Worm (Caenorhabditis elegans) whole organism, L4 larva: ENCODE data around the gene irg-5.
A peak's percentile ranks its signal among the peaks of the same experiment; 100 is the strongest.

Experiments used
- F49E8.2 ChIP-seq: sonication (generic microtip); optimal IDR thresholded peaks from 2 replicates; lab custom pipeline; 2016; ENCODE audit warnings: missing compliant biosample characterization, mild to moderate bottlenecking, missing genetic modification characterization, borderline replicate concordance
- ceh-28 ChIP-seq: fragments of 150-350 bp; optimal IDR thresholded peaks from 2 replicates; lab custom pipeline; 2014; ENCODE audit warnings: missing biosample characterization, missing genetic modification reagents, missing genetic modification characterization
- ceh-62 ChIP-seq: sonication (generic microtip); optimal IDR thresholded peaks from 2 replicates; lab custom pipeline; 2017; ENCODE audit warnings: missing biosample characterization, missing genetic modification characterization
- ces-1 ChIP-seq: fragments of 150-350 bp; sonication (generic microtip); optimal IDR thresholded peaks from 4 replicates; lab custom pipeline; 2014; ENCODE audit warnings: missing biosample characterization, missing genetic modification reagents, missing genetic modification characterization
- jun-1 ChIP-seq: fragments of 150-350 bp; optimal IDR thresholded peaks from 2 replicates; lab custom pipeline; 2014; ENCODE audit warnings: missing biosample characterization, missing genetic modification reagents, missing genetic modification characterization
- mdl-1 ChIP-seq, 2 experiments: fragments of 150-350 bp in 1 of 2; sonication (generic microtip) in 1 of 2; optimal IDR thresholded peaks; 2 replicates each; lab custom pipeline; 2014 to 2017; ENCODE audit warnings: missing biosample characterization in 2 of 2, missing genetic modification characterization in 2 of 2
- nhr-28 ChIP-seq: fragments of 150-350 bp; optimal IDR thresholded peaks from 2 replicates; lab custom pipeline; 2014; ENCODE audit warnings: missing biosample characterization, missing genetic modification characterization
- pqm-1 ChIP-seq: sonication (generic microtip); optimal IDR thresholded peaks from 2 replicates; lab custom pipeline; 2017; ENCODE audit warnings: missing biosample characterization, missing genetic modification characterization
- snpc-4 ChIP-seq: fragments of 150-350 bp; optimal IDR thresholded peaks from 2 replicates; lab custom pipeline; 2014; ENCODE audit warnings: missing biosample characterization, missing genetic modification characterization
- tra-1 ChIP-seq: fragments of 200-800 bp; sonication (Bioruptor generic); IDR thresholded peaks from 2 replicates; pipeline ENCODE4 v1.3.6; 2022; ENCODE audit warnings: missing genetic modification reagents, missing genetic modification characterization, missing compliant biosample characterization
- unc-130 ChIP-seq: sonication (generic microtip); optimal IDR thresholded peaks from 2 replicates; lab custom pipeline; 2016; ENCODE audit warnings: missing genetic modification reagents, missing genetic modification characterization, missing compliant biosample characterization
- unc-62 ChIP-seq, 3 experiments: fragments of 150-350 bp in 1 of 3; sonication (generic microtip); optimal IDR thresholded peaks in 2 of 3; peaks in 1 of 3; 1 replicate in 1 of 3; 2 replicates in 2 of 3; lab custom pipeline; 2014 to 2017; ENCODE audit warnings: missing biosample characterization in 3 of 3, missing genetic modification characterization in 3 of 3, missing genetic modification reagents in 3 of 3, missing genotype in 1 of 3
- zip-2 ChIP-seq: fragments of 150-350 bp; optimal IDR thresholded peaks from 2 replicates; lab custom pipeline; 2014; ENCODE audit warnings: missing biosample characterization, missing genetic modification characterization

DNA sequence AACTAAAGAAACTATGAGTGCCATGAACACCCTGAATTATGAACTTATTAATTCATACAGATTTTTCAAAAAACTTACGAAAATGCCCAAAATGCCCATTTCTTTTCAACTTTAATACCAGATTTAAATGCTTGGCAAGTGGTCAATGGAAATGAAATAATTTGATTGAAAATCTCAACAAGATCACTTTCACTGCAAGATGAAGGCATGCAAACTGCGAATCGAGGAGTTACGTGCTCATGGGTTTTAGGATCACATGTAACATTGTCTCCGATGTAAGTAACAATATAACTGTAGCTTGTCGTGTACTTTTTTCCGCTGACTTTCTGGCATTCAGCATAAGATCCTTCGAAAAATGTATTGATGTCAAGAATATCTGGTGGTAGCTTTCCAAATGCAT, 42.6 kb upstream of the irg-5 start:
- TF ChIP-seq zip-2 (tag; lab: Kevin White, UChicago), result no peak
- TF ChIP-seq pqm-1, result no peak
- no peak for TF ChIP-seq tra-1 (GFP tag; lab: Robert Waterston, UW)
- TF ChIP-seq jun-1 (tag; lab: Kevin White, UChicago), result no peak
- no peak for TF ChIP-seq ceh-62 (tag; lab: Kevin White, UChicago)
- TF ChIP-seq ces-1 (GFP tag; lab: Kevin White, UChicago), result no peak
- TF ChIP-seq mdl-1 (tag; optimal IDR thresholded peaks at IDR 0.05; lab: Kevin White, UChicago), result no peak
- TF ChIP-seq unc-62 (GFP tag; optimal IDR thresholded peaks at IDR 0.05 in 1 of 2; lab: Kevin White, UChicago), result peak in 1 of 2 experiments; percentile 97
- no peak for TF ChIP-seq unc-62 (tag; optimal IDR thresholded peaks at IDR 0.05; lab: Kevin White, UChicago)
- no peak for TF ChIP-seq snpc-4 (tag; lab: Kevin White, UChicago)
- no peak for TF ChIP-seq nhr-28 (tag; lab: Kevin White, UChicago)
- TF ChIP-seq F49E8.2 (tag; lab: Kevin White, UChicago), result no peak
- TF ChIP-seq ceh-28 (tag; lab: Kevin White, UChicago), result no peak
- TF ChIP-seq unc-130 (GFP tag; lab: Kevin White, UChicago), result no peak
